Worm (Caenorhabditis elegans): ENCODE results near the gene ttr-33.

- TF ChIP-seq hmg-4 (GFP tag; optimal IDR thresholded peaks at IDR 0.05) (no peak), F13C5.2 (tag; optimal IDR thresholded peaks at IDR 0.05) (no peak), ama-1 (optimal IDR thresholded peaks at IDR 0.05) (no peak), flt-1 (GFP tag; IDR thresholded peaks at IDR 0.05) (no peak), tbx-11 (GFP tag; IDR thresholded peaks at IDR 0.05) (no peak), B0310.2 (tag; optimal IDR thresholded peaks at IDR 0.05) (no peak), aly-1 (tag; optimal IDR thresholded peaks at IDR 0.05) (no peak), tra-4 (tag; optimal IDR thresholded peaks at IDR 0.05) (no peak), ets-7 (tag; optimal IDR thresholded peaks at IDR 0.05) (no peak), tbx-37 (GFP tag; conservative IDR thresholded peaks at IDR 0.05) (no peak), hnd-1 (tag; optimal IDR thresholded peaks at IDR 0.05) (no peak), pes-1 (GFP tag; IDR thresholded peaks at IDR 0.05) (no peak)
These were observed 16.2 kb upstream of the ttr-33 start for ce11 chrV:7853900-7854299.

Measured in whole organism, early embryonic.